Worm (Caenorhabditis elegans): ENCODE data around the gene clc-11.

clc-11 gene

DNA sequence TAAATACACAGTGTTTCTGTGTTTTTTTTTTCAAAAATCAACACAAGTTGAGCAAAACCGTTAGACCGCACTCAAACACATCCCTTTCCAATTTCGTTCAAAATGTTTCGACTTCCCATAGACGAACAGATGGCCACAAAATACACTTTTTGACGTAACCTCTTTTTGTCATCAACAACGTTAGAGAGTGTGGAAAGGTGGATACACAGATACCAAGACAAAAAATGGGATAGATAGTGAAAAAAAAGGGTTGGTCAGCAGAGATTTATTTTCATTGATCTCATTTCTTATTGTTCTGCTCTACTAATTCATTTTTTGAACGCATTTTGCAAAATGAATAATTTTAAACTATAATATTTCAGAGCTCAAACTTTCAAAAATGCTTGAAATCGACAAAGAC lies 44.6 kb downstream of the clc-11 start:
- TF ChIP-seq hmbx-1 (tag; optimal IDR thresholded peaks at IDR 0.05) (no peak), tbx-37 (GFP tag; conservative IDR thresholded peaks at IDR 0.05) (no peak), hnd-1 (tag; optimal IDR thresholded peaks at IDR 0.05) (no peak), scrt-1 (GFP tag; IDR thresholded peaks at IDR 0.05) (no peak), ets-7 (tag; optimal IDR thresholded peaks at IDR 0.05) (no peak), B0310.2 (tag; optimal IDR thresholded peaks at IDR 0.05) (no peak), pes-1 (GFP tag; IDR thresholded peaks at IDR 0.05) (no peak), hmg-4 (GFP tag; optimal IDR thresholded peaks at IDR 0.05) (no peak), ceh-13 (GFP tag; optimal IDR thresholded peaks at IDR 0.05) (no peak), aly-1 (tag; optimal IDR thresholded peaks at IDR 0.05) (no peak), flt-1 (GFP tag; IDR thresholded peaks at IDR 0.05) (no peak), tbx-11 (GFP tag; IDR thresholded peaks at IDR 0.05) (no peak), ceh-36 (tag; optimal IDR thresholded peaks at IDR 0.05) (no peak), F13C5.2 (tag; optimal IDR thresholded peaks at IDR 0.05) (no peak), ama-1 (optimal IDR thresholded peaks at IDR 0.05) (no peak), tra-4 (tag; optimal IDR thresholded peaks at IDR 0.05) (no peak), sea-1 (GFP tag; conservative IDR thresholded peaks at IDR 0.05) (no peak)

DNA sequence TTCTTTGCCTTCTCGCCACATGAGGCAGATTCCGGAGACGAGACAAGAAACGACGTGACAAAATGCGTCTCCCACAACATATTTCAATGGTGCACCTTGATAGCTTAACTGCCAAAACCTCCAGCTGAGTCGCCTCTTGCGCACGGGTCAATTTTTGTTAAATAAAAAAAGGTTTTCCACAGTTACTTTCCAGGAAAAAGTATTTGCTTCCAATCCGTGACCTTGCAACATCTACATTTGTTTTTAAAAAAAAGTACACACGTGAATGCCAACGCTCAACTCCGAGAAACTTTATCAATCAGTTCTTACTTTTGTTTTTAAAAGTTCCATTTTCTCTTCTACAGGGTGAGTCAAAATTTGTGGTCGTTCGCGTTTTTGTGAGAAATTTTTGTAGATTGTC lies 45.1 kb downstream of the clc-11 start, which contains the start of gene F22B8.7:
TSS of gene F22B8.7 (plus strand) at position 301 of the 400 bp plus-strand sequence.
- TF ChIP-seq F13C5.2 (tag; optimal IDR thresholded peaks at IDR 0.05) (no peak), sea-1 (GFP tag; conservative IDR thresholded peaks at IDR 0.05) (no peak), B0310.2 (tag; optimal IDR thresholded peaks at IDR 0.05) (no peak), hmbx-1 (tag; optimal IDR thresholded peaks at IDR 0.05) (no peak), ceh-36 (tag; optimal IDR thresholded peaks at IDR 0.05) (no peak), tbx-37 (GFP tag; conservative IDR thresholded peaks at IDR 0.05) (no peak), hnd-1 (tag; optimal IDR thresholded peaks at IDR 0.05) (no peak), flt-1 (GFP tag; IDR thresholded peaks at IDR 0.05) (no peak), aly-1 (tag; optimal IDR thresholded peaks at IDR 0.05) (no peak), ceh-13 (GFP tag; optimal IDR thresholded peaks at IDR 0.05) (no peak), hmg-4 (GFP tag; optimal IDR thresholded peaks at IDR 0.05) (no peak), ama-1 (optimal IDR thresholded peaks at IDR 0.05) (no peak), ets-7 (tag; optimal IDR thresholded peaks at IDR 0.05) (no peak), scrt-1 (GFP tag; IDR thresholded peaks at IDR 0.05) (no peak), pes-1 (GFP tag; IDR thresholded peaks at IDR 0.05) (no peak), tra-4 (tag; optimal IDR thresholded peaks at IDR 0.05) (no peak)

DNA sequence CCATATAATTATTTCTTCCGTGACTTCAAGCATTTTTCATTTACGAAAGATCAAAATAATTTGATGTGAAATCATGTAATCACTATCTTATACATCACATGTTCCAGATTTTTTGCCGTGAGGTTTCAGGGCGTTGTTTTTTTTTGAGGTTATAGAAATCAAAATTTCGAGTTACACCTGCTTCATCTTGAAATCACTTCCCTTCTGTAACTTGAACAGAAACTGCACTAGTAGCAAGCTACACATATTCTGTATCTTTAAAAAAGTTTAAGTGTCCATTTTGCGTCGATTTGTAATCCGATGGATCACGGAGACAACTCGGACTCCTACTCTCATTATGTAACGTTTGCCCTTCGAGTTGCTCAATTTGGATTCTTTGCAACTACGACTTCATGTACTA lies 48.7 kb downstream of the clc-11 start, which contains the start of gene F22B8.3:
TSS of gene F22B8.3 (plus strand) at position 301 of the 400 bp plus-strand sequence.
- no peak for TF ChIP-seq ama-1 (optimal IDR thresholded peaks at IDR 0.05)
- no peak for TF ChIP-seq hmg-4 (GFP tag; optimal IDR thresholded peaks at IDR 0.05)
- TF ChIP-seq sea-1 (GFP tag; conservative IDR thresholded peaks at IDR 0.05) = no peak
- TF ChIP-seq scrt-1 (GFP tag; IDR thresholded peaks at IDR 0.05) = no peak
- TF ChIP-seq ets-7 (tag; optimal IDR thresholded peaks at IDR 0.05) = no peak
- no peak for TF ChIP-seq aly-1 (tag; optimal IDR thresholded peaks at IDR 0.05)

Data from whole organism, early embryonic.